Worm (Caenorhabditis elegans) whole organism, L2 larva: ENCODE results near the gene F41H10.3.

ENCODE experiments used
- ama-1 ChIP-seq: fragments of 150-350 bp; optimal IDR thresholded peaks from 2 replicates; lab custom pipeline; 2018; ENCODE audit warnings: inconsistent platforms
- crh-2 ChIP-seq: sonication (generic microtip); optimal IDR thresholded peaks from 2 replicates; lab custom pipeline; 2017; ENCODE audit warnings: missing biosample characterization, missing genetic modification characterization
- nhr-23 ChIP-seq: fragments of 150-350 bp; optimal IDR thresholded peaks from 2 replicates; lab custom pipeline; 2014; ENCODE audit warnings: missing biosample characterization, missing genetic modification reagents, missing genetic modification characterization

- TF ChIP-seq crh-2 (tag; lab: Kevin White, UChicago), result peak; percentile 48
- no peak for TF ChIP-seq ama-1 (lab: Kevin White, UChicago)
- TF ChIP-seq nhr-23 (tag; lab: Kevin White, UChicago), result no peak
Observed at ce11 chrIV:5344168-5344567, 25.4 kb upstream of the F41H10.3 start.
